Fruit fly (Drosophila melanogaster) whole organism, pupa: Measurements from ENCODE around the gene CkIIalpha-i3.

Experiments used
- CG13204 ChIP-seq: fragments of 200-800 bp; sonication (Bioruptor generic); optimal IDR thresholded peaks from 2 replicates; lab custom pipeline; 2018; ENCODE audit warnings: missing biosample characterization, mild to moderate bottlenecking, missing genetic modification characterization, moderate library complexity
- CG14655 ChIP-seq: fragments of 200-800 bp; sonication (Bioruptor generic); optimal IDR thresholded peaks from 3 replicates; lab custom pipeline; 2017; ENCODE audit warnings: mild to moderate bottlenecking, missing biosample characterization, missing genetic modification reagents, missing genetic modification characterization
- CG17806 ChIP-seq: fragments of 200-800 bp; sonication (Bioruptor generic); optimal IDR thresholded peaks from 2 replicates; lab custom pipeline; 2018; ENCODE audit warnings: missing biosample characterization, mild to moderate bottlenecking, missing genetic modification characterization, moderate library complexity
- CG34367 ChIP-seq: fragments of 200-800 bp; sonication (Bioruptor generic); optimal IDR thresholded peaks from 2 replicates; lab custom pipeline; 2018; ENCODE audit warnings: missing biosample characterization, mild to moderate bottlenecking, missing genetic modification characterization
- EcR ChIP-seq: fragments of 200-800 bp; sonication (Bioruptor generic); optimal IDR thresholded peaks from 3 replicates; lab custom pipeline; 2019; ENCODE audit warnings: missing biosample characterization, missing genetic modification characterization, mild to moderate bottlenecking, moderate library complexity, missing genetic modification reagents
- Pif1A ChIP-seq: fragments of 200-800 bp; sonication (Bioruptor generic); optimal IDR thresholded peaks from 3 replicates; lab custom pipeline; 2016; ENCODE audit warnings: missing biosample characterization, missing genetic modification characterization
- Pif1B ChIP-seq: fragments of 200-800 bp; sonication (Bioruptor generic); optimal IDR thresholded peaks from 3 replicates; lab custom pipeline; 2016; ENCODE audit warnings: missing biosample characterization, missing genetic modification characterization

dm6 chr3L:733845-734697 is 23.7 kb upstream of the CkIIalpha-i3 start:
- TF ChIP-seq Pif1A (peak; percentile 54), CG13204 (GFP tag; lab: Kevin White, UChicago) (peak; percentile 40), CG14655 (GFP tag; lab: Kevin White, UChicago) (peak; percentile 87), Pif1B (GFP tag; lab: Kevin White, UChicago) (peak; percentile 66), CG17806 (tag; lab: Kevin White, UChicago) (peak; percentile 63), EcR (peak; percentile 76), CG34367 (tag; lab: Kevin White, UChicago) (peak; percentile 77)
